Worm (Caenorhabditis elegans): ENCODE measurements around the gene ZK1055.4.
A peak's percentile ranks its signal among the peaks of the same experiment; 100 is the strongest.

Gene ZK1055.4

DNA sequence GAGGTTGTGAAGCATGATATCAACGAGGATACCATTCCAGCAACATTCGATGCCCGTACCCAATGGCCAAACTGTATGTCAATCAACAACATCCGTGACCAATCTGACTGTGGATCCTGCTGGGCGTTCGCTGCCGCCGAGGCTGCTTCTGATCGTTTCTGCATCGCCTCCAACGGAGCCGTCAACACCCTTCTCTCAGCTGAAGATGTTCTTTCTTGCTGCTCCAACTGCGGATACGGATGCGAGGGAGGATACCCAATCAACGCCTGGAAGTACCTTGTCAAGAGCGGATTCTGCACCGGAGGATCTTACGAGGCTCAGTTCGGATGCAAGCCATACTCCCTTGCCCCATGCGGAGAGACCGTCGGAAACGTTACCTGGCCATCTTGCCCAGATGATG, 33.1 kb downstream of the ZK1055.4 start:
- TF ChIP-seq nhr-237 (tag; optimal IDR thresholded peaks at IDR 0.05) (no peak), mbf-1 (tag; optimal IDR thresholded peaks at IDR 0.05) (no peak), blmp-1 (tag; optimal IDR thresholded peaks at IDR 0.05; ENCODE audit: insufficient read depth) (no peak), skn-1 (tag; optimal IDR thresholded peaks at IDR 0.05) (no peak), nhr-77 (tag; optimal IDR thresholded peaks at IDR 0.05) (no peak), egl-27 (tag; optimal IDR thresholded peaks at IDR 0.05) (no peak), zag-1 (tag; optimal IDR thresholded peaks at IDR 0.05) (no peak), nhr-129 (tag; optimal IDR thresholded peaks at IDR 0.05) (no peak), sma-3 (GFP tag; optimal IDR thresholded peaks at IDR 0.05) (no peak), unc-55 (GFP tag; optimal IDR thresholded peaks at IDR 0.05) (no peak)

ce11 chrV:6616294-6616693, 34.4 kb downstream of the ZK1055.4 start:
- TF ChIP-seq ztf-1 (GFP tag; conservative IDR thresholded peaks at IDR 0.05) = no peak
- peak; percentile 31 for TF ChIP-seq fos-1 (tag; optimal IDR thresholded peaks at IDR 0.05)
- no peak for TF ChIP-seq nhr-77 (tag; optimal IDR thresholded peaks at IDR 0.05)
- no peak for TF ChIP-seq peb-1 (tag; optimal IDR thresholded peaks at IDR 0.05)

ce11 chrV:6620809-6621208, 38.9 kb downstream of the ZK1055.4 start:
- TF ChIP-seq zag-1 (tag; optimal IDR thresholded peaks at IDR 0.05) (no peak), sma-3 (GFP tag; optimal IDR thresholded peaks at IDR 0.05) (peak; percentile 35)

DNA sequence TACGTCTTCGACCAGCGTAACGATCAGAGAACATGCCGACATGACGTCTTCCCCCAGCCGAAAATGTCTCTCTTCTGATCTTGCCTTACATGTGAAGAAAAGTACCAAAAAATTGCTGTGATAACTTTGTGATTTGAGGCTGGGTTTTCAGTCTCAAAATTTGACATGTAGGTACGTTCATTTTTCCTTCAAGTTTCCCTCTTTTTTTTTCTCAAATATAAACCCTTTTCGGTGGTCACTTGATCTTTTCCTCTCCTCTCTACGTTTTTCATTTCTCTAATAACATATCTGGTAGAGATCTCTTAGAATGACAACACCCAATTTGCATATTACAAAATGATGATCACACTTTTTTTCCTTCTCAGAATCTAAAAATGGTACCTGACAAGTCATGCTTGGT, 40.0 kb downstream of the ZK1055.4 start, which contains the start of gene nhr-37:
TSS of gene nhr-37 (plus strand) at position 301 of the 400 bp plus-strand sequence.
- TF ChIP-seq nhr-129 (tag; optimal IDR thresholded peaks at IDR 0.05) (no peak), sem-4 (tag; optimal IDR thresholded peaks at IDR 0.05) (no peak), nhr-6 (tag; optimal IDR thresholded peaks at IDR 0.05) (no peak), skn-1 (tag; optimal IDR thresholded peaks at IDR 0.05) (no peak)

DNA sequence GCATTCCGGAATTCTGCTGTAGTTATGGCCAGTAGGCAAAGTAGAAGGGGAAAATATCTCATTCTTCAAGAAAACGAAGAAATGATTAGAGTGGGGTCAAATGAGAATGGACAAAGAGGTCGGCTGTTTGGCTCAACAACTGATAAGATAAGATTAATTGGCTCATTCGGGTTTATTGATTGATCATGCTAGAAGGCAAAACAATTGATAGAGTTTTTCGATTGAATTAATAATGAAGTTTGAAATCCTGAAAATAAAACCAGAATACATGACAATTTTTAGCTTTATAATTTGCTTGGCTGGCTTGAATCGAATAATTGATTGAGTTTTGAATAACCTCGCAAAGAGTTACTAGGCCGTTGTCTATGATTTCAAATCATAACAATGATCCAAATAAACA, 44.4 kb downstream of the ZK1055.4 start, which contains the start of gene ppt-1:
TSS of gene ppt-1 (minus strand) at position 101 of the 400 bp plus-strand sequence.
- TF ChIP-seq peb-1 (tag; optimal IDR thresholded peaks at IDR 0.05) = no peak
- no peak for TF ChIP-seq unc-62 (GFP tag; optimal IDR thresholded peaks at IDR 0.05)
- TF ChIP-seq dmd-4 (tag; optimal IDR thresholded peaks at IDR 0.05) = no peak
- no peak for TF ChIP-seq lin-39 (tag; optimal IDR thresholded peaks at IDR 0.05)
- no peak for TF ChIP-seq Y55F3AM.14 (GFP tag; optimal IDR thresholded peaks at IDR 0.05)
- no peak for TF ChIP-seq ceh-16 (tag; optimal IDR thresholded peaks at IDR 0.05)
- no peak for TF ChIP-seq elt-1 (tag; optimal IDR thresholded peaks at IDR 0.05)
- no peak for TF ChIP-seq C34F6.9 (tag; optimal IDR thresholded peaks at IDR 0.05)
- no peak for TF ChIP-seq ztf-4 (tag; optimal IDR thresholded peaks at IDR 0.05)

ce11 chrV:6630769-6631168, 48.9 kb downstream of the ZK1055.4 start:
- peak in 1 of 2 experiments; percentile 46 for TF ChIP-seq lsy-2 (tag; optimal IDR thresholded peaks at IDR 0.05)
- no peak for TF ChIP-seq F13H6.1 (tag; optimal IDR thresholded peaks at IDR 0.05)
- no peak for TF ChIP-seq nhr-237 (tag; optimal IDR thresholded peaks at IDR 0.05)
- peak; percentile 44 for TF ChIP-seq C34F6.9 (tag; optimal IDR thresholded peaks at IDR 0.05)
- TF ChIP-seq mdl-1 (tag; optimal IDR thresholded peaks at IDR 0.05) = no peak
- peak; percentile 61 for TF ChIP-seq nhr-21 (tag; optimal IDR thresholded peaks at IDR 0.05)

DNA sequence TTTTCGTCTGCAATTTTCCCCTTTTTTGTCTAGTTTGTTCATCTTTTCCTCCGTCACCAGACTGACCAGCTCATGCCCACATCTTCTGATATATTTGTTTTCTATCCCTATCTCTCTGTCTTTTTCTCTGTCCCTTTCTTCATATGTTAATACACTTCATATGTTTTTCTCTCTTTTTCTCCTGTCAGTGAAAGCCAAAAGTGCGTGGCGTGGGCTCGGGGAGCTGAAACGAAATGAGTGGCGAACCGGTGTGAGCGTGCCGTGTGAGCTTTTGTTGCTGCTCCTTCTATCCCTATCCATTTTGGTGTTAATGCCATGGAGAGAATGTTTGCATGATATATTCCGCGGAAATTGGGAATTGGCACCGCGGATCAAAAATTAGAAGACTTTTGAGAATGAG, 50.0 kb downstream of the ZK1055.4 start:
- TF ChIP-seq alr-1 (tag; optimal IDR thresholded peaks at IDR 0.05) (no peak), unc-39 (tag; optimal IDR thresholded peaks at IDR 0.05) (no peak)

DNA sequence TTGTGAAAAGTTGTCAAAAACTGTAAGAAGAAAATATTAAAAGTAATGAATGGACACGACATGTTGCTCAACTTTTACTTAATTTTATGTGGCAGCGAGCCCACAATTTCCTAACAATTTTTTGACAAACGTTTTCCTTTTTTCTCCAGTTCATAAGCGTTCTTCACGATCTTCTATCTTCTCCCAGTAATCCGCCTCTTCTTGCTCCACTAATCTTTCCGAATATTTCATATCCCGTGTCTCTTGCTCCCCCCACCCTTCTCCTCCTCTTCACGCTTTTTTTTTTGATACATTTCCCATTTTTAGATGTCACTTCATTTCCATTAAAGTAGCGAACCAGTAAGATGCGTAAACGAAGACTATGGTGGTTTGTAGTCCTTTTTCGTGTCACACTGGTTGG, 51.1 kb downstream of the ZK1055.4 start, which contains the start of gene scd-2:
TSS of gene scd-2 (plus strand) at position 301 of the 400 bp plus-strand sequence.
- TF ChIP-seq unc-55 (GFP tag; optimal IDR thresholded peaks at IDR 0.05) = no peak
- no peak for TF ChIP-seq Y55F3AM.14 (GFP tag; optimal IDR thresholded peaks at IDR 0.05)
- no peak for TF ChIP-seq egl-27 (tag; optimal IDR thresholded peaks at IDR 0.05)
- no peak for TF ChIP-seq nhr-129 (tag; optimal IDR thresholded peaks at IDR 0.05)
- no peak for TF ChIP-seq nhr-10 (tag; optimal IDR thresholded peaks at IDR 0.05)
- TF ChIP-seq aly-2 (tag; optimal IDR thresholded peaks at IDR 0.05) = no peak
- TF ChIP-seq ZK546.5 (tag; optimal IDR thresholded peaks at IDR 0.05) = no peak
- TF ChIP-seq ztf-4 (tag; optimal IDR thresholded peaks at IDR 0.05) = no peak
- TF ChIP-seq blmp-1 (tag; optimal IDR thresholded peaks at IDR 0.05; ENCODE audit: insufficient read depth) = no peak
- no peak for TF ChIP-seq lin-13 (GFP tag; optimal IDR thresholded peaks at IDR 0.05)
- no peak for TF ChIP-seq R02D3.7 (tag; optimal IDR thresholded peaks at IDR 0.05)
- TF ChIP-seq nhr-25 (tag; optimal IDR thresholded peaks at IDR 0.05) = no peak
- TF ChIP-seq nhr-12 (tag; optimal IDR thresholded peaks at IDR 0.05) = no peak
- TF ChIP-seq unc-62 (GFP tag; optimal IDR thresholded peaks at IDR 0.05) = no peak
- no peak for TF ChIP-seq snpc-4 (tag; optimal IDR thresholded peaks at IDR 0.05)
- no peak for TF ChIP-seq ceh-16 (tag; optimal IDR thresholded peaks at IDR 0.05)

All from whole organism, L2 larva.